Worm (Caenorhabditis elegans) whole organism, midembryonic: Measurements from ENCODE around the gene gsr-1.

Experiments
- T22C8.4 ChIP-seq: fragments of 200-800 bp; sonication (Bioruptor generic); IDR thresholded peaks from 2 replicates; pipeline ENCODE4 v1.3.6; 2022; ENCODE audit warnings: missing genetic modification characterization, missing compliant biosample characterization
- cog-1 ChIP-seq: sonication (generic microtip); optimal IDR thresholded peaks from 2 replicates; lab custom pipeline; 2016; ENCODE audit warnings: missing genetic modification characterization, missing compliant biosample characterization
- flt-1 ChIP-seq: fragments of 200-800 bp; sonication (Bioruptor generic); IDR thresholded peaks from 2 replicates; pipeline ENCODE4 v1.3.6; 2022; ENCODE audit warnings: missing genetic modification characterization, missing compliant biosample characterization
- klf-2 ChIP-seq: fragments of 200-800 bp; sonication (Bioruptor generic); conservative IDR thresholded peaks from 2 replicates; pipeline ENCODE4 v1.3.6; 2022; ENCODE audit warnings: missing genetic modification reagents, missing genetic modification characterization, missing compliant biosample characterization
- med-1 ChIP-seq: sonication (generic microtip); optimal IDR thresholded peaks from 2 replicates; lab custom pipeline; 2017; ENCODE audit warnings: missing genetic modification characterization, mild to moderate bottlenecking, missing compliant biosample characterization, antibody characterized with exemption, missing genetic modification reagents; ENCODE audit not compliant: insufficient read depth
- ref-1 ChIP-seq: fragments of 200-800 bp; sonication (Bioruptor generic); conservative IDR thresholded peaks from 2 replicates; pipeline ENCODE4 v1.3.6; 2022; ENCODE audit warnings: missing genetic modification reagents, missing genetic modification characterization, missing compliant biosample characterization
- tab-1 ChIP-seq: fragments of 200-800 bp; sonication (Bioruptor generic); IDR thresholded peaks from 2 replicates; pipeline ENCODE4 v1.3.6; 2022; ENCODE audit warnings: missing genetic modification characterization, missing compliant biosample characterization
- ztf-23 ChIP-seq: fragments of 200-800 bp; sonication (Bioruptor generic); IDR thresholded peaks from 2 replicates; pipeline ENCODE4 v1.3.6; 2022; ENCODE audit warnings: missing genetic modification reagents, missing genetic modification characterization, missing compliant biosample characterization
- ztf-29 ChIP-seq: fragments of 200-800 bp; sonication (Bioruptor generic); IDR thresholded peaks from 2 replicates; pipeline ENCODE4 v1.3.6; 2022; ENCODE audit warnings: missing genetic modification reagents, missing genetic modification characterization, missing compliant biosample characterization

The gsr-1 gene

DNA sequence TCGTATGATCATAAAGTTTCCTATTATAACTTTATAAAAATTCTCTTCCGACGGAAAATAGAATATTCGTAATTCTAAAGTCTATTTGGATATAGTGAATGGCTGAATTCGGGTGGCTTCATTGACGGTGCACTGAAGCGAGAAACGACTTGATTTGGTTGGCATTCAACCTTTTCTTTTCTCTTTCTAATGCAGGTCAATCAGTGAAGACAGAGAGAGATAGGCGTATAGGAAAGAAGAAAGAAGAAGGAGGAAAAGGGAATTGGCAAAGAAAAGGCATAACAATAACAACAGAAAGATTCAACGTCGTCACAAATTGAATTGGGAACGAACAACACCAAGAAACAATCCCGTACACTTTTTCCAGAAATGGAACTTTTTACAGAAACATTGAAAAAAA, 24.8 kb downstream of the gsr-1 start:
- no peak for TF ChIP-seq cog-1 (tag; lab: Kevin White, UChicago)
- TF ChIP-seq flt-1 (GFP tag; lab: Robert Waterston, UW), result no peak
- TF ChIP-seq ztf-29 (GFP tag; lab: Robert Waterston, UW), result no peak
- no peak for TF ChIP-seq ztf-23
- no peak for TF ChIP-seq med-1 (GFP tag; lab: Kevin White, UChicago)
- no peak for TF ChIP-seq klf-2 (GFP tag; lab: Robert Waterston, UW)
- no peak for TF ChIP-seq tab-1 (GFP tag; lab: Robert Waterston, UW)
- no peak for TF ChIP-seq T22C8.4 (GFP tag; lab: Robert Waterston, UW)
- no peak for TF ChIP-seq ref-1 (GFP tag; lab: Robert Waterston, UW)

DNA sequence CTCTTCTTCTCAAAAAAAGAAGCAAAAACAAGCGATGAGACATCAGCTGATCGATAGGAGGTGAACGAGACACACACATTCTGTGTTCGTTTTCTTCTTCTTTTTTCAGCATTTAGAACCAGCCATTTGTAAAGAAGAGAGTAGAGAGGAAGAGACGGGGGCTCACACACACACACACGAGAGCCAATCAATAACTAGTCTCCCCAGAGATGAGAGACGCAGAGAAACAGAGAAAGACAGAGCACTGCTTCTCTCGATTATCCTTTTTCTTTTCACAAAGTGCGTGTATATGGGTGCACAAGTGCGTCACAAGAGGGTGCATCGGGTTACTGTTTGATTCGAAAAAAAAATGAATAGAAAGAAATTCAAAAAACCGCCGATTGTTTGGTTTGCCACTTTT, 26.7 kb downstream of the gsr-1 start:
- TF ChIP-seq ztf-29 (GFP tag; lab: Robert Waterston, UW) (no peak), T22C8.4 (GFP tag; lab: Robert Waterston, UW) (peak; percentile 96)

DNA sequence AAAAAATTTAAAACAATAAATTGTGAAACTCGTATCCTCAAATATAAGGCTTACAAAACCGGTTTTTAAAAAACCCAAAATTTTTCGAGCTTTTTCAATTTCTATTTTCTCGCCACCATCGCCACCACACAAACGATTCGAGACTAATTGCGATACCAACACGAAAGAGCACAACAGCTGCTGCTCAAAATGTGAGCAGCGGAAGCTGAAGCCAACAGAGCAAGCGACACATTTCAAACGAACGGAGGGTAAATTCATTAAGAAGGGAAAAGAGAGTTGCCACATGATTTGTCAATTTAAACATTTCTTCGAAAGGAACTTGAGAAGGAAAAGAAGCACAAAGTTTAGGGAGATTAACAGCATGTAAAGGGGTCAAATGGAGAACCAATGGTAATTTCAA, 28.4 kb downstream of the gsr-1 start:
- TF ChIP-seq T22C8.4 (GFP tag; lab: Robert Waterston, UW) (no peak), med-1 (GFP tag; lab: Kevin White, UChicago) (no peak), klf-2 (GFP tag; lab: Robert Waterston, UW) (no peak), cog-1 (tag; lab: Kevin White, UChicago) (no peak), ref-1 (GFP tag; lab: Robert Waterston, UW) (no peak), tab-1 (GFP tag; lab: Robert Waterston, UW) (no peak), ztf-29 (GFP tag; lab: Robert Waterston, UW) (no peak), flt-1 (GFP tag; lab: Robert Waterston, UW) (no peak), ztf-23 (no peak)

DNA sequence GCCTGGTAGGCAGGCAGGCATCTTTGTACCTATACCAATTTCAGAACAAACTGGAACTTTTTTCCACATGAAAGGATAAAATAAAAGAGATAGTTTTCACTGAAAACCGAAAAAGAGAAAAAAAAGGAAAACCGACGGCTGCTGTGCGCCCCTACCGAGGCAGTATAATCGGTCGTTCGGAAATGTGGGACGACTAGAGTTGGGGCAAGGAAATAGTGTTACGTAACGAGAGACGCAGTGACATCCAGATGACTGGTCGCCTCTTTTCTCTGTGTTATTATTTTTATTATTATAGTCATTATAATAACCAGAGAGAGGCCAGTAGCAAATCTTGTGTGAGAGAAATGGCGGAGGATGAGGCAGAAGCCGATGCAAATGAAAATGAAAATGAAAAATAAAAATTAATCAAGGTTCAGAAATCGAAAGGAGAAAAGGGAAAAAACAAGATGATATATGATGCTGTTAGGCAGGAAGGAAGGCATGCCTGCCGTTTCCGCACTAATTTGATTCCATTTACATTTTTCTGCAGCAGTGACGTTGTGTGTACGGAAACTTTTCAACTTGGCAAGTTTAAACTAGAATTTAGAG, 30.7 kb downstream of the gsr-1 start:
- TF ChIP-seq ztf-23 (no peak), tab-1 (GFP tag; lab: Robert Waterston, UW) (no peak), med-1 (GFP tag; lab: Kevin White, UChicago) (no peak), ztf-29 (GFP tag; lab: Robert Waterston, UW) (no peak), klf-2 (GFP tag; lab: Robert Waterston, UW) (no peak), T22C8.4 (GFP tag; lab: Robert Waterston, UW) (no peak), ref-1 (GFP tag; lab: Robert Waterston, UW) (no peak), flt-1 (GFP tag; lab: Robert Waterston, UW) (no peak), cog-1 (tag; lab: Kevin White, UChicago) (no peak)

DNA sequence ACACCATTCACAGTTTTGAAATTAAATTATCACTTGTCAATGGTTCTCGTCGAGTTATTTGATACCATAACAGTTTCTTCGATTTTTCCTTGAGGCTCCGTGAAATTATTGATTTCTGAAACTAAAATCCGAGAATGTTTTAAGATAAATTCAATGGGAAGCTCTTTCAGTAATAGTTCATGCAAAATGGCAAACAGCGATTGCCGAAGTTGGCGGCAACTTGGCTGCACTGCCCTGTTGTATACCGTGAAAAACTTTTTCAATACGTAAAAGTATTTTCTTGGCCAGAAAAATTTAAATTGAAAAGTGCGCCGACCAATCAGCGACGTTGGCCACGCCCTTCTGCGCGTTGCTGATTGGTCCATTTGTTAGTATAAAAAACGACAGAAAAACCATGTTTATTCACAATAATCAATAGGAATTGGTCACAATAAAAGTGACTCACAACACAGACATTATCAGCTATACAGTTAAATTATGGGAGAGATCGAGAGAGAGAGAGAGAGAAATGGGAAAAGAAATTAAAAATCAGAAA, 32.2 kb downstream of the gsr-1 start:
- no peak for TF ChIP-seq med-1 (GFP tag; lab: Kevin White, UChicago)
- no peak for TF ChIP-seq flt-1 (GFP tag; lab: Robert Waterston, UW)
- TF ChIP-seq tab-1 (GFP tag; lab: Robert Waterston, UW), result no peak
- no peak for TF ChIP-seq ztf-29 (GFP tag; lab: Robert Waterston, UW)
- TF ChIP-seq T22C8.4 (GFP tag; lab: Robert Waterston, UW), result no peak
- no peak for TF ChIP-seq ztf-23
- no peak for TF ChIP-seq klf-2 (GFP tag; lab: Robert Waterston, UW)
- TF ChIP-seq cog-1 (tag; lab: Kevin White, UChicago), result no peak
- no peak for TF ChIP-seq ref-1 (GFP tag; lab: Robert Waterston, UW)

DNA sequence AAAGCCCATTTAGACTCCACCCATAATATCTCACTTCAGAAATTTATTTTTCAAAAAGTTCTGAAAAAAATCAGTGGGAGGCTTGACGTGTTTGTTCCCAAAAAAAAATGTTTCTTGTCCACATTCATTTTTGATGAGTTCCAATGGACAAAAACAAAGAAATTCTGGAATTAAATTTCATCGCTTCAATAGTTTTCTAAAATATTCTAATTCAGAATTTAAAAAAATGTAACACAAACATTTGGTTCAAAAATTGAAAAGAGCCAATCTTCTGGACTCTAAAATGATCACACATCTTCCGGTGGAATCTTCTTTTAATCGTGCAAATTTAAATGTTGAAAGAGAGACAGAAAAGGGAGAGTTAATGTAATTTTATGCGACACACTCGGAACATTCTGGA, 41.8 kb downstream of the gsr-1 start:
- TF ChIP-seq tab-1 (GFP tag; lab: Robert Waterston, UW), result no peak
- no peak for TF ChIP-seq ref-1 (GFP tag; lab: Robert Waterston, UW)
- TF ChIP-seq flt-1 (GFP tag; lab: Robert Waterston, UW), result no peak
- no peak for TF ChIP-seq med-1 (GFP tag; lab: Kevin White, UChicago)
- no peak for TF ChIP-seq T22C8.4 (GFP tag; lab: Robert Waterston, UW)
- no peak for TF ChIP-seq klf-2 (GFP tag; lab: Robert Waterston, UW)
- TF ChIP-seq ztf-29 (GFP tag; lab: Robert Waterston, UW), result no peak
- TF ChIP-seq cog-1 (tag; lab: Kevin White, UChicago), result no peak
- no peak for TF ChIP-seq ztf-23

DNA sequence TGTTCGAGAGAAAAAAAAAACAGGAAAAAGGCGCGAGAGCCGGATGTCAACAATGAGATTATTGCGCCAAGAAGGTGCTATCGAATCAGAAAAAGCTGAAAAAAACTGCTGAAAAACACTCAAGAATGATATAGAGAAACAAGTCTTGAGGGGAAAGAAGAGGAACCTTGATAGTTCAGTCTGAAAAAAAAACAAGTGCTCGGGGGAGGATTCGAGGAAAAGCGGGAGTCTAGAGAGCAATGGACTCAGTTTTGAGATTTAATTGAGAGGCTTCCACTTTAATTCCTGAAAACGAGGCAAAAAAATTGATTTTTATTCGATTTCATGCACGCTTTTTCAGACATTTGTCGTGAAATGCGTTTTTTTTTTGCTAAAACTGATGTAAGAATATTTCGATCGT, 43.9 kb downstream of the gsr-1 start, which contains the start of gene npr-15:
Gene npr-15 (minus strand): TSS at position 101 of the 400 bp plus-strand sequence.
- TF ChIP-seq ref-1 (GFP tag; lab: Robert Waterston, UW) (no peak), T22C8.4 (GFP tag; lab: Robert Waterston, UW) (no peak), med-1 (GFP tag; lab: Kevin White, UChicago) (no peak), klf-2 (GFP tag; lab: Robert Waterston, UW) (no peak), cog-1 (tag; lab: Kevin White, UChicago) (no peak), tab-1 (GFP tag; lab: Robert Waterston, UW) (no peak)

DNA sequence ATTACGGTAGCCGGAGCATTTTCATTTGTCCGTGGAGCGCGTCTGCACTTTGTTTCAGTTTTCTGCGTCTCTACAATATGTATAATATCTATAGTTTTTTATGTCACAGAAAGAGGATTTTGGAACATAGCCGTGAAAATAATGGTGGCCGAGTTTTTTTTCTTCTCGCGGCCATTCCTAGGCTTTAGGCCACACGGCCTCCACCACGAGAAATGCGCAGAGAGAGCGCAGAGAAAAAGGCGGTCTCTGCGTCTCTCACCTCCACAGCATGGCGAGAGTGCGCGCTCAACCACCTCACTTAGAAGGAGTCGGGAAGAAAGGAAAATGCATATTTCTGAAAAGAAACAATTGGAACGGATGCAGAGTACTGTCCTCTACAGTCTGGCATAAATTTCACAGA, 44.7 kb downstream of the gsr-1 start:
- TF ChIP-seq klf-2 (GFP tag; lab: Robert Waterston, UW) (peak; percentile 54; the same call in 1 of the 2 replicates), ref-1 (GFP tag; lab: Robert Waterston, UW) (0 out of 2 replicates have a peak, but pooled peaks have one; percentile 15), ztf-23 (peak; percentile 81)

DNA sequence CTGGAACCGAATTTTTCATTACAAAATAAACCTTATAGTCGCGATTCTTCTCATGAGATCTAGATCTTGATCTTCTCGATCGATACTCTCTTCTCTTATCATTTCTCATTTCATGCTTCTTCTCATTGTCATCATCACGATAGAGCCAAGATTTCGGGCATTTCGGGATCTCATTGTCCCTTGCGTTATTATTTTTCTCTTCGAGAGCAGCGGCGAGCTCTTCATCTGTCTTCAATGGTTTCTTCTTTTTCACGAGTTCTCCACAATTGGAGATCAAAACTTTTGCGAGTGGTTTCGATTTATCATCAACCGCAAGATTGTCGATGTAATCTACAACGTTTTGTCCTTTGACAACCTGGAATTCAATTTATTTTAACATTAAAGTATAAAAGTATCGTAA, 47.7 kb downstream of the gsr-1 start:
- TF ChIP-seq med-1 (GFP tag; lab: Kevin White, UChicago) (no peak), ztf-23 (no peak), flt-1 (GFP tag; lab: Robert Waterston, UW) (no peak), ztf-29 (GFP tag; lab: Robert Waterston, UW) (no peak), klf-2 (GFP tag; lab: Robert Waterston, UW) (no peak), ref-1 (GFP tag; lab: Robert Waterston, UW) (no peak), T22C8.4 (GFP tag; lab: Robert Waterston, UW) (no peak), cog-1 (tag; lab: Kevin White, UChicago) (no peak)
